Fruit fly (Drosophila melanogaster) whole organism, adult: ENCODE results near the gene CG33514.

ENCODE experiments used
- CG11617 ChIP-seq: fragments of 200-800 bp; sonication (Bioruptor generic); optimal IDR thresholded peaks from 2 replicates; lab custom pipeline; 2017; ENCODE audit warnings: mild to moderate bottlenecking, missing biosample characterization, missing genetic modification reagents, missing genetic modification characterization
- CG12768 ChIP-seq: fragments of 200-800 bp; sonication (Bioruptor generic); optimal IDR thresholded peaks from 2 replicates; lab custom pipeline; 2017; ENCODE audit warnings: missing biosample characterization, missing genetic modification characterization, mild to moderate bottlenecking, moderate library complexity, missing genetic modification reagents
- CG14711 ChIP-seq: fragments of 200-800 bp; sonication (Bioruptor generic); optimal IDR thresholded peaks from 2 replicates; lab custom pipeline; 2018; ENCODE audit warnings: missing biosample characterization, mild to moderate bottlenecking, missing genetic modification characterization, moderate library complexity
- CG1620 ChIP-seq: fragments of 200-800 bp; sonication (Bioruptor generic); optimal IDR thresholded peaks from 2 replicates; lab custom pipeline; 2016; ENCODE audit warnings: missing biosample characterization, missing genetic modification characterization
- CG33017 ChIP-seq: fragments of 200-800 bp; sonication (Bioruptor generic); optimal IDR thresholded peaks from 2 replicates; lab custom pipeline; 2018; ENCODE audit warnings: missing biosample characterization, mild to moderate bottlenecking, missing genetic modification characterization, moderate library complexity
- CG5204 ChIP-seq: fragments of 200-800 bp; sonication (Bioruptor generic); optimal IDR thresholded peaks from 2 replicates; lab custom pipeline; 2016; ENCODE audit warnings: missing biosample characterization, missing genetic modification characterization
- CG7045 ChIP-seq: fragments of 200-800 bp; sonication (Bioruptor generic); optimal IDR thresholded peaks from 2 replicates; lab custom pipeline; 2017; ENCODE audit warnings: missing biosample characterization, mild to moderate bottlenecking, missing genetic modification characterization
- CG7101 ChIP-seq: fragments of 200-800 bp; sonication (Bioruptor generic); optimal IDR thresholded peaks from 2 replicates; lab custom pipeline; 2018; ENCODE audit warnings: missing biosample characterization, mild to moderate bottlenecking, missing genetic modification characterization, moderate library complexity
- Clk ChIP-seq: fragments of 200-800 bp; sonication (Bioruptor generic); optimal IDR thresholded peaks from 2 replicates; lab custom pipeline; 2017; ENCODE audit warnings: missing biosample characterization, missing genetic modification characterization
- Crg-1 ChIP-seq: fragments of 200-800 bp; sonication (Bioruptor generic); optimal IDR thresholded peaks from 2 replicates; lab custom pipeline; 2016; ENCODE audit warnings: missing biosample characterization, missing genetic modification characterization
- Hr96 ChIP-seq: fragments of 200-800 bp; sonication (Bioruptor generic); optimal IDR thresholded peaks from 2 replicates; lab custom pipeline; 2016; ENCODE audit warnings: missing biosample characterization, missing genetic modification characterization
- Mnt ChIP-seq: fragments of 200-800 bp; sonication (Bioruptor generic); optimal IDR thresholded peaks from 2 replicates; lab custom pipeline; 2016; ENCODE audit warnings: missing biosample characterization, mild to moderate bottlenecking, missing genetic modification characterization
- bab1 ChIP-seq: fragments of 200-800 bp; sonication (Bioruptor generic); optimal IDR thresholded peaks from 3 replicates; lab custom pipeline; 2019; ENCODE audit warnings: missing biosample characterization, mild to moderate bottlenecking, missing genetic modification characterization, moderate library complexity
- cic ChIP-seq: fragments of 200-800 bp; sonication (Bioruptor generic); optimal IDR thresholded peaks from 2 replicates; lab custom pipeline; 2017; ENCODE audit warnings: missing biosample characterization, mild to moderate bottlenecking, missing genetic modification characterization, moderate library complexity
- cnc ChIP-seq, 2 experiments: fragments of >200 bp; optimal IDR thresholded peaks; 2 replicates each; lab custom pipeline; 2017
- kay ChIP-seq: fragments of 200-800 bp; sonication (Bioruptor generic); peaks from one replicate; lab custom pipeline; 2016; ENCODE audit warnings: missing biosample characterization, missing genetic modification characterization, borderline replicate concordance
- ovo ChIP-seq: fragments of 200-800 bp; sonication (Bioruptor generic); optimal IDR thresholded peaks from 2 replicates; lab custom pipeline; 2016; ENCODE audit warnings: missing biosample characterization, missing genetic modification characterization
- pad ChIP-seq: fragments of 200-800 bp; sonication (Bioruptor generic); optimal IDR thresholded peaks from 3 replicates; lab custom pipeline; 2017; ENCODE audit warnings: missing biosample characterization, missing genetic modification characterization, mild to moderate bottlenecking, moderate library complexity, missing genetic modification reagents
- tj ChIP-seq: fragments of 200-800 bp; sonication (Bioruptor generic); optimal IDR thresholded peaks from 3 replicates; lab custom pipeline; 2017; ENCODE audit warnings: missing biosample characterization, mild to moderate bottlenecking, missing genetic modification characterization, moderate library complexity
- toe ChIP-seq: fragments of 200-800 bp; sonication (Bioruptor generic); optimal IDR thresholded peaks from 2 replicates; lab custom pipeline; 2016; ENCODE audit warnings: missing biosample characterization, missing genetic modification characterization

Gene CG33514

DNA sequence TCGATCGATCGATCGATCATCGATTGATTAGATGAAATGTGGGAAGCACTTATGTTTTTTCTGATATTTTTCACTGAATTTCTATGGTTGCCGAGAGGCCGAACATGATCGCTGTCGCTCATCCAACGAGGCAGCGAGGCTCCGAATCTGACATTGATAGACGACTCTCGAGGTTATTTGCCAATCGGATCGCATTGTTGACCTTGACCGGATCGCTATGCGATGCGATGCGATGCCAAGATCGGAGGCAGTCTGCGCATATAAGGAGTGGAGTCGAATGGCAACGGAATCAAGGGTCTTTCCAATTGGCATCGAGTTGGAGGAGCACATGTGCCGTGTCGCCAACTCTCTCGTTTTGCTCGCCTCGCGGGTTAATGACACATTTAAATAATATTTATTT is 25.0 kb upstream of the CG33514 start:
- no peak for TF ChIP-seq cic (GFP tag; lab: Kevin White, UChicago)
- TF ChIP-seq Hr96: no peak
- TF ChIP-seq CG7045 (GFP tag; lab: Kevin White, UChicago): no peak

- TF ChIP-seq Crg-1 (GFP tag; lab: Kevin White, UChicago) (no peak), bab1 (GFP tag; lab: Kevin White, UChicago) (no peak), kay (GFP tag; lab: Kevin White, UChicago) (peak; percentile 11), Mnt (no peak)
Observed at dm6 chr3L:4341078-4341477, 24.2 kb upstream of the CG33514 start.

DNA sequence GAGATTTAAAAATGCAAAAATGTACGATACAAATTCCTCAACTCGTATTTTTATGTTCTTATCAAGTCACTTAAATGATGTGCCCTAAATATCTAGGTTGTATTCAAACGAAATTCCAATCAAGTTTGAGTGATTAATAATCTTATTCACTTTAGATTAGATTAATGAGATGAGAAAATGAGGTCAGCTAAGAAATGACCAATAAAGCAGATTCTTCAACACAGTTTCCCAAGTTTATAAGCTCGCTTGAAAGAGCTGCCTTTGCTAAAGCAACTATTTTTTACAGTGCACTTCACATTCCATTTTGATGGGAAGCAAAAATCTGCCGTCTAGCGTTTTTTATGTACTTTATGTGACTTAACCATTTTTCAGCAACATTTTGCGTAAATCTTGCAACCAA is 18.9 kb upstream of the CG33514 start:
- TF ChIP-seq CG1620 (GFP tag; lab: Kevin White, UChicago) (no peak), cnc (optimal IDR thresholded peaks at IDR 0.05; lab: Kevin White, UChicago) (no peak), Crg-1 (GFP tag; lab: Kevin White, UChicago) (no peak), Hr96 (no peak), bab1 (GFP tag; lab: Kevin White, UChicago) (no peak)

DNA sequence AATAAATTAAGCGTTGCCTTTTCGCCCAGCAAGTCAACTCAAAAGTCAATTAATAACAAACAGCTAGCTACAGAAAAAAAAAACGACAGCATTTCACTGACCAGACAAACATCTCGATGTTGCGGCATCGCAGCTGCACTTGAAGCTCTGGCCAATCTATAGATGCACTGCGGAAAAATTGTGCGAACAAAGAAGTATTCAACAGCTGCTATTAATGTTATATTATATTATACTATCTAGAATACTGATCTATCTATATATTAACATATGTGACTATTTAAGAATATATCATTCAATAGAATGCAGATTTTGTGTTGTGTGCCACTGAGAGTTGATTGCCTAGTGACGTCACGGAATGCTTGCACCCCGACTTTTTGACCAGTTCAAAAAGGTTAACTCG is 17.2 kb upstream of the CG33514 start:
- TF ChIP-seq cic (GFP tag; lab: Kevin White, UChicago) (no peak), pad (GFP tag; lab: Kevin White, UChicago) (no peak), kay (GFP tag; lab: Kevin White, UChicago) (no peak), ovo (GFP tag; lab: Kevin White, UChicago) (no peak), Clk (GFP tag; lab: Kevin White, UChicago) (no peak), Crg-1 (GFP tag; lab: Kevin White, UChicago) (no peak), CG12768 (GFP tag; lab: Kevin White, UChicago) (no peak), CG33017 (tag; lab: Kevin White, UChicago) (no peak), bab1 (GFP tag; lab: Kevin White, UChicago) (no peak), toe (GFP tag; lab: Kevin White, UChicago) (no peak), CG14711 (tag; lab: Kevin White, UChicago) (no peak), CG11617 (GFP tag; lab: Kevin White, UChicago) (no peak), cnc (optimal IDR thresholded peaks at IDR 0.05; lab: Kevin White, UChicago) (no peak), CG1620 (GFP tag; lab: Kevin White, UChicago) (no peak), CG5204 (GFP tag; lab: Kevin White, UChicago) (no peak), Mnt (no peak), tj (no peak), Hr96 (no peak), CG7045 (GFP tag; lab: Kevin White, UChicago) (no peak), CG7101 (tag; lab: Kevin White, UChicago) (no peak)

- TF ChIP-seq CG5204 (GFP tag; lab: Kevin White, UChicago) (no peak), kay (GFP tag; lab: Kevin White, UChicago) (no peak), bab1 (GFP tag; lab: Kevin White, UChicago) (no peak), cic (GFP tag; lab: Kevin White, UChicago) (no peak), CG14711 (tag; lab: Kevin White, UChicago) (no peak), CG11617 (GFP tag; lab: Kevin White, UChicago) (no peak), Clk (GFP tag; lab: Kevin White, UChicago) (no peak), CG7045 (GFP tag; lab: Kevin White, UChicago) (no peak), CG7101 (tag; lab: Kevin White, UChicago) (no peak), toe (GFP tag; lab: Kevin White, UChicago) (no peak), pad (GFP tag; lab: Kevin White, UChicago) (no peak)
Observed at dm6 chr3L:4348839-4349238, 16.4 kb upstream of the CG33514 start.

DNA sequence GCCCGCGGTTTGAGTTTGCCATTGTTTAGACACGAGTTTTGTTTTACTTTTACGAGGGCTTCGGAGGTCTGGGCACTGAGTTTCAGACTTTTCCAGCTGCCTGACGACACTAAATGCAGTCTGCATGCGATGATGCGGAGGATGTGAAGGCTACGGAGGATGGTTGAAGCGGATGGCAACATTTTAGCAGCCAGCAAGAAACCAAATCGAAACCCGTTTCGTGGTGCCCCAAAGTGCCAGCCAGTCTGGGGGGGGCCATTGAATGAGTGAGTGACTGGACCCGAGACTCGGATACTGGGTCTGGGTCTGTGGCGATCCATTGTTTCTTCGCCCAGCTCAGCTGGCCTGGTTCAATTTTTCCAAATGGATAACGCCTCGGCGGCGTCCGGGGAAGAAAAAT is 15.9 kb upstream of the CG33514 start:
- TF ChIP-seq cic (GFP tag; lab: Kevin White, UChicago) (no peak), ovo (GFP tag; lab: Kevin White, UChicago) (no peak), CG7101 (tag; lab: Kevin White, UChicago) (no peak), CG12768 (GFP tag; lab: Kevin White, UChicago) (no peak), kay (GFP tag; lab: Kevin White, UChicago) (no peak), CG14711 (tag; lab: Kevin White, UChicago) (no peak), CG1620 (GFP tag; lab: Kevin White, UChicago) (no peak), Clk (GFP tag; lab: Kevin White, UChicago) (no peak), pad (GFP tag; lab: Kevin White, UChicago) (no peak), CG7045 (GFP tag; lab: Kevin White, UChicago) (no peak), CG11617 (GFP tag; lab: Kevin White, UChicago) (no peak), cnc (optimal IDR thresholded peaks at IDR 0.05; lab: Kevin White, UChicago) (no peak), tj (no peak)

- TF ChIP-seq Mnt (no peak), Hr96 (no peak), cic (GFP tag; lab: Kevin White, UChicago) (no peak), CG7045 (GFP tag; lab: Kevin White, UChicago) (no peak), pad (GFP tag; lab: Kevin White, UChicago) (no peak), Clk (GFP tag; lab: Kevin White, UChicago) (no peak), bab1 (GFP tag; lab: Kevin White, UChicago) (no peak), CG14711 (tag; lab: Kevin White, UChicago) (no peak), Crg-1 (GFP tag; lab: Kevin White, UChicago) (no peak), CG7101 (tag; lab: Kevin White, UChicago) (no peak), CG33017 (tag; lab: Kevin White, UChicago) (no peak), tj (no peak), toe (GFP tag; lab: Kevin White, UChicago) (no peak), ovo (GFP tag; lab: Kevin White, UChicago) (no peak), CG11617 (GFP tag; lab: Kevin White, UChicago) (no peak), CG5204 (GFP tag; lab: Kevin White, UChicago) (no peak), cnc (optimal IDR thresholded peaks at IDR 0.05; lab: Kevin White, UChicago) (no peak)
Observed at dm6 chr3L:4352009-4352408, 13.2 kb upstream of the CG33514 start.
